Fruit fly (Drosophila melanogaster) Kc167 (cell line): Measurements from ENCODE around the gene Acbp1.

Source experiments
- h ChIP-seq: fragments of >200 bp; optimal IDR thresholded peaks from 3 replicates; lab custom pipeline; 2018; ENCODE audit warnings: missing external identifiers
- psq ChIP-seq: fragments of >200 bp; optimal IDR thresholded peaks from 2 replicates; lab custom pipeline; 2017; ENCODE audit warnings: missing external identifiers
- ttk ChIP-seq: sonication (Bioruptor generic); optimal IDR thresholded peaks from 2 replicates; lab custom pipeline; 2017; ENCODE audit warnings: missing external identifiers

- TF ChIP-seq h (lab: Kevin White, UChicago) (no peak), ttk (no peak), psq (lab: Kevin White, UChicago) (no peak)
Measured at dm6 chr2L:8211070-8211469, 48.8 kb upstream of the Acbp1 start, which contains the start of gene Ssb-c31a.
